Fruit fly (Drosophila melanogaster) whole organism, embryonic: ENCODE measurements around the gene Rab3-GAP.

Source experiments
- CG10543 ChIP-seq: fragments of 200-800 bp; sonication (Bioruptor generic); optimal IDR thresholded peaks from 3 replicates; lab custom pipeline; 2017; ENCODE audit warnings: missing biosample characterization, mild to moderate bottlenecking, missing genetic modification characterization, moderate library complexity
- CG10565 ChIP-seq: fragments of 200-800 bp; sonication (Bioruptor generic); optimal IDR thresholded peaks from 3 replicates; lab custom pipeline; 2016; ENCODE audit warnings: missing biosample characterization, mild to moderate bottlenecking, missing genetic modification characterization
- CG11398 ChIP-seq: fragments of 200-800 bp; sonication (Bioruptor generic); optimal IDR thresholded peaks from 2 replicates; lab custom pipeline; 2016; ENCODE audit warnings: missing biosample characterization, missing genetic modification characterization
- CG11456 ChIP-seq: fragments of 200-800 bp; sonication (Bioruptor generic); IDR thresholded peaks from 3 replicates; pipeline ENCODE4 v1.3.6; 2022; ENCODE audit warnings: missing biosample characterization, missing genetic modification characterization
- CG12155 ChIP-seq: fragments of 200-800 bp; sonication (Bioruptor generic); optimal IDR thresholded peaks from 3 replicates; lab custom pipeline; 2016; ENCODE audit warnings: missing biosample characterization, missing genetic modification characterization
- CG12744 ChIP-seq: fragments of 200-800 bp; sonication (Bioruptor generic); optimal IDR thresholded peaks from 2 replicates; lab custom pipeline; 2016; ENCODE audit warnings: missing biosample characterization, missing genetic modification characterization
- CG14965 ChIP-seq: fragments of 200-800 bp; sonication (Bioruptor generic); optimal IDR thresholded peaks from 2 replicates; lab custom pipeline; 2016; ENCODE audit warnings: missing biosample characterization, missing genetic modification characterization, borderline replicate concordance
- CG1529 ChIP-seq: fragments of 200-800 bp; sonication (Bioruptor generic); optimal IDR thresholded peaks from 3 replicates; lab custom pipeline; 2018; ENCODE audit warnings: missing biosample characterization, missing genetic modification characterization
- CG1792 ChIP-seq: fragments of 200-800 bp; sonication (Bioruptor generic); optimal IDR thresholded peaks from 2 replicates; lab custom pipeline; 2016; ENCODE audit warnings: missing biosample characterization, missing genetic modification characterization
- CG18262 ChIP-seq: fragments of 200-800 bp; optimal IDR thresholded peaks from 3 replicates; lab custom pipeline; 2019; ENCODE audit warnings: missing biosample characterization, mild to moderate bottlenecking, missing genetic modification characterization, moderate library complexity
- CG31224 ChIP-seq: fragments of 200-800 bp; sonication (Bioruptor generic); IDR thresholded peaks from 2 replicates; pipeline ENCODE4 v1.3.6; 2022; ENCODE audit warnings: missing biosample characterization, missing genetic modification characterization
- CG31365 ChIP-seq: fragments of 200-800 bp; sonication (Bioruptor generic); optimal IDR thresholded peaks from 2 replicates; lab custom pipeline; 2018; ENCODE audit warnings: missing biosample characterization, mild to moderate bottlenecking, missing genetic modification characterization
- CG32772 ChIP-seq: fragments of 200-800 bp; sonication (Bioruptor generic); IDR thresholded peaks from 2 replicates; pipeline ENCODE4 v1.3.6; 2022; ENCODE audit warnings: missing biosample characterization, missing genetic modification characterization
- CG4328 ChIP-seq: fragments of 200-800 bp; sonication (Bioruptor generic); optimal IDR thresholded peaks from 3 replicates; lab custom pipeline; 2017; ENCODE audit warnings: missing biosample characterization, missing genetic modification reagents, missing genetic modification characterization
- CG4360 ChIP-seq: fragments of 200-800 bp; sonication (Bioruptor generic); IDR thresholded peaks from 2 replicates; pipeline ENCODE4 v1.3.6; 2022; ENCODE audit warnings: missing biosample characterization, missing genetic modification characterization
- CG4617 ChIP-seq: fragments of 200-800 bp; sonication (Bioruptor generic); optimal IDR thresholded peaks from 3 replicates; lab custom pipeline; 2016; ENCODE audit warnings: missing biosample characterization, missing genetic modification characterization, borderline replicate concordance
- CG6791 ChIP-seq: fragments of 200-800 bp; sonication (Bioruptor generic); IDR thresholded peaks from 3 replicates; pipeline ENCODE4 v1.3.6; 2022; ENCODE audit warnings: missing biosample characterization, missing genetic modification characterization; ENCODE audit not compliant: partially characterized antibody
- CG7786 ChIP-seq: fragments of 200-800 bp; sonication (Bioruptor generic); optimal IDR thresholded peaks from 2 replicates; lab custom pipeline; 2016; ENCODE audit warnings: missing biosample characterization, missing genetic modification characterization
- CG8765 ChIP-seq: fragments of 200-800 bp; sonication (Bioruptor generic); IDR thresholded peaks from 2 replicates; pipeline ENCODE4 v1.3.6; 2022; ENCODE audit warnings: missing biosample characterization, missing genetic modification characterization
- CG9437 ChIP-seq: fragments of 200-800 bp; sonication (Bioruptor generic); optimal IDR thresholded peaks from 2 replicates; lab custom pipeline; 2018; ENCODE audit warnings: missing biosample characterization, mild to moderate bottlenecking, missing genetic modification characterization
- CG9876 ChIP-seq: fragments of 200-800 bp; sonication (Bioruptor generic); optimal IDR thresholded peaks from 2 replicates; lab custom pipeline; 2016; ENCODE audit warnings: missing biosample characterization, missing genetic modification characterization
- Dad ChIP-seq: fragments of 200-800 bp; sonication (Bioruptor generic); optimal IDR thresholded peaks from 3 replicates; lab custom pipeline; 2016; ENCODE audit warnings: missing biosample characterization, missing genetic modification characterization
- Dip2 ChIP-seq: fragments of 200-800 bp; sonication (Bioruptor generic); IDR thresholded peaks from 2 replicates; pipeline ENCODE4 v1.3.6; 2022; ENCODE audit warnings: missing biosample characterization, missing genetic modification characterization
- Dip3 ChIP-seq: fragments of 200-800 bp; sonication (Bioruptor generic); optimal IDR thresholded peaks from 3 replicates; lab custom pipeline; 2016; ENCODE audit warnings: missing biosample characterization, missing genetic modification characterization
- Doc2 ChIP-seq: fragments of 200-800 bp; sonication (Bioruptor generic); IDR thresholded peaks from 2 replicates; pipeline ENCODE4 v1.3.6; 2022; ENCODE audit warnings: missing biosample characterization, missing genetic modification characterization
- Doc3 ChIP-seq: fragments of 200-800 bp; sonication (Bioruptor generic); IDR thresholded peaks from 3 replicates; pipeline ENCODE4 v1.3.6; 2022; ENCODE audit warnings: missing biosample characterization, missing genetic modification characterization; ENCODE audit not compliant: partially characterized antibody
- Dp ChIP-seq: fragments of 200-800 bp; sonication (Bioruptor generic); optimal IDR thresholded peaks from 2 replicates; lab custom pipeline; 2018; ENCODE audit warnings: missing biosample characterization, mild to moderate bottlenecking, missing genetic modification characterization, moderate library complexity
- E2f2 ChIP-seq: fragments of 200-800 bp; sonication (Bioruptor generic); IDR thresholded peaks from 2 replicates; pipeline ENCODE4 v1.3.6; 2022; ENCODE audit warnings: missing biosample characterization, missing genetic modification characterization
- HHEX ChIP-seq: fragments of 200-800 bp; sonication (Bioruptor generic); optimal IDR thresholded peaks from 3 replicates; lab custom pipeline; 2017; ENCODE audit warnings: missing biosample characterization, mild to moderate bottlenecking, missing genetic modification characterization, missing genetic modification reagents
- MESR4 ChIP-seq: fragments of 200-800 bp; sonication (Bioruptor generic); optimal IDR thresholded peaks from 2 replicates; lab custom pipeline; 2018; ENCODE audit warnings: missing biosample characterization, mild to moderate bottlenecking, missing genetic modification characterization, moderate library complexity
- Max ChIP-seq: fragments of 200-800 bp; sonication (Bioruptor generic); optimal IDR thresholded peaks from 2 replicates; lab custom pipeline; 2016; ENCODE audit warnings: missing biosample characterization, mild to moderate bottlenecking, missing genetic modification characterization
- Mrtf ChIP-seq: fragments of 200-800 bp; sonication (Bioruptor generic); IDR thresholded peaks from 3 replicates; pipeline ENCODE4 v1.3.6; 2022; ENCODE audit warnings: missing biosample characterization, missing genetic modification characterization
- Nf-YB ChIP-seq: fragments of 200-800 bp; sonication (Bioruptor generic); optimal IDR thresholded peaks from 3 replicates; lab custom pipeline; 2019; ENCODE audit warnings: missing biosample characterization, mild to moderate bottlenecking, missing genetic modification characterization, moderate library complexity
- Optix ChIP-seq: fragments of 200-800 bp; sonication (Bioruptor generic); IDR thresholded peaks from 3 replicates; pipeline ENCODE4 v1.3.6; 2022; ENCODE audit warnings: missing biosample characterization, missing genetic modification characterization
- Scr ChIP-seq: fragments of 200-800 bp; sonication (Bioruptor generic); IDR thresholded peaks from 2 replicates; pipeline ENCODE4 v1.3.6; 2022; ENCODE audit warnings: missing biosample characterization, missing genetic modification characterization; ENCODE audit not compliant: partially characterized antibody
- Sin3A ChIP-seq: fragments of >200 bp; optimal IDR thresholded peaks from 2 replicates; lab custom pipeline; 2018
- Sox102F ChIP-seq: fragments of 200-800 bp; sonication (Bioruptor generic); optimal IDR thresholded peaks from 2 replicates; lab custom pipeline; 2018; ENCODE audit warnings: missing biosample characterization, mild to moderate bottlenecking, missing genetic modification characterization, moderate library complexity
- ac ChIP-seq: fragments of 200-800 bp; sonication (Bioruptor generic); optimal IDR thresholded peaks from 3 replicates; lab custom pipeline; 2017; ENCODE audit warnings: missing biosample characterization, mild to moderate bottlenecking, missing genetic modification characterization
- bsh ChIP-seq, 2 experiments: fragments of 200-800 bp; sonication (Bioruptor generic); optimal IDR thresholded peaks; 2 replicates each; lab custom pipeline; 2017 to 2018; ENCODE audit warnings: mild to moderate bottlenecking in 2 of 2, missing biosample characterization in 2 of 2, missing genetic modification characterization in 2 of 2, moderate library complexity in 1 of 2
- cato ChIP-seq: fragments of 200-800 bp; sonication (Bioruptor generic); optimal IDR thresholded peaks from 2 replicates; lab custom pipeline; 2016; ENCODE audit warnings: missing biosample characterization, missing genetic modification characterization, borderline replicate concordance
- chinmo ChIP-seq: fragments of 200-800 bp; sonication (Bioruptor generic); IDR thresholded peaks from 4 replicates; pipeline ENCODE4 v1.3.6; 2022; ENCODE audit warnings: missing biosample characterization, missing genetic modification characterization; ENCODE audit not compliant: partially characterized antibody
- eve ChIP-seq, 2 experiments: fragments of >200 bp; optimal IDR thresholded peaks; 2 replicates each; lab custom pipeline; 2017; ENCODE audit warnings: missing biosample characterization in 2 of 2, missing genetic modification characterization in 2 of 2
- hkb ChIP-seq, 2 experiments: fragments of 200-800 bp in 1 of 2; fragments of >200 bp in 1 of 2; sonication (Bioruptor generic) in 1 of 2; IDR thresholded peaks in 1 of 2; optimal IDR thresholded peaks in 1 of 2; 2 replicates each; pipeline versions ENCODE4 v1.3.6 to Lab custom; 2017 to 2022; ENCODE audit warnings: missing biosample characterization in 1 of 2, missing genetic modification characterization in 1 of 2
- klu ChIP-seq: fragments of 200-800 bp; sonication (Bioruptor generic); IDR thresholded peaks from 2 replicates; pipeline ENCODE4 v1.3.6; 2022; ENCODE audit warnings: missing biosample characterization, missing genetic modification characterization
- lilli ChIP-seq: fragments of 200-800 bp; sonication (Bioruptor generic); optimal IDR thresholded peaks from 3 replicates; lab custom pipeline; 2016; ENCODE audit warnings: missing biosample characterization, missing genetic modification characterization
- maf-S ChIP-seq: fragments of 200-800 bp; sonication (Bioruptor generic); optimal IDR thresholded peaks from 2 replicates; lab custom pipeline; 2016; ENCODE audit warnings: missing biosample characterization, missing genetic modification characterization
- mirr ChIP-seq: fragments of 200-800 bp; sonication (Bioruptor generic); optimal IDR thresholded peaks from 3 replicates; lab custom pipeline; 2018; ENCODE audit warnings: missing biosample characterization, mild to moderate bottlenecking, missing genetic modification characterization
- pros ChIP-seq: fragments of 200-800 bp; sonication (Bioruptor generic); optimal IDR thresholded peaks from 3 replicates; lab custom pipeline; 2019; ENCODE audit warnings: missing biosample characterization, mild to moderate bottlenecking, missing genetic modification characterization, moderate library complexity
- slp2 ChIP-seq: fragments of 200-800 bp; sonication (Bioruptor generic); optimal IDR thresholded peaks from 2 replicates; lab custom pipeline; 2016; ENCODE audit warnings: missing biosample characterization, missing genetic modification characterization
- sug ChIP-seq: fragments of 200-800 bp; optimal IDR thresholded peaks from 2 replicates; lab custom pipeline; 2019; ENCODE audit warnings: missing biosample characterization, mild to moderate bottlenecking, missing genetic modification characterization, moderate library complexity
- usp ChIP-seq: fragments of >200 bp; optimal IDR thresholded peaks from 2 replicates; lab custom pipeline; 2017; ENCODE audit warnings: missing biosample characterization, missing genetic modification characterization
- zen ChIP-seq: fragments of 200-800 bp; sonication (Bioruptor generic); optimal IDR thresholded peaks from 3 replicates; lab custom pipeline; 2018; ENCODE audit warnings: missing biosample characterization, mild to moderate bottlenecking, missing genetic modification characterization, moderate library complexity

Gene Rab3-GAP

dm6 chr2L:12040510-12040909, 22.5 kb downstream of the Rab3-GAP start, which contains the start of gene CG6766 (continued):
- TF ChIP-seq CG6791 (GFP tag; lab: Robert Waterston, UW) (no peak), CG14965 (GFP tag; lab: Kevin White, UChicago) (no peak), CG32772 (GFP tag; lab: Robert Waterston, UW) (no peak), maf-S (GFP tag; lab: Kevin White, UChicago) (no peak), ac (GFP tag; lab: Kevin White, UChicago) (no peak), CG11398 (GFP tag; lab: Kevin White, UChicago) (no peak), Sox102F (no peak), pros (GFP tag; lab: Kevin White, UChicago) (no peak), slp2 (GFP tag; lab: Kevin White, UChicago) (no peak), klu (no peak), Doc2 (GFP tag; lab: Robert Waterston, UW) (no peak), HHEX (GFP tag; lab: Kevin White, UChicago) (no peak), CG11456 (no peak), Dip2 (GFP tag; lab: Robert Waterston, UW) (no peak), Sin3A (lab: Kevin White, UChicago) (no peak), mirr (no peak), CG12744 (GFP tag; lab: Kevin White, UChicago) (no peak), CG1792 (no peak), CG4617 (peak; percentile 65), CG10565 (GFP tag; lab: Kevin White, UChicago) (no peak), Dip3 (no peak), CG9876 (GFP tag; lab: Kevin White, UChicago) (no peak), CG7786 (GFP tag; lab: Kevin White, UChicago) (no peak), CG31224 (no peak), cato (no peak), bsh (GFP tag; optimal IDR thresholded peaks at IDR 0.05; lab: Kevin White, UChicago) (no peak), zen (tag; lab: Kevin White, UChicago) (no peak), eve (GFP tag; optimal IDR thresholded peaks at IDR 0.05; lab: Kevin White, UChicago) (no peak), Scr (GFP tag; lab: Robert Waterston, UW) (peak; percentile 36; the same call in 1 of the 2 replicates), CG10543 (GFP tag; lab: Kevin White, UChicago) (no peak), CG31365 (tag; lab: Kevin White, UChicago) (no peak), lilli (GFP tag; lab: Kevin White, UChicago) (no peak), hkb (optimal IDR thresholded peaks at IDR 0.05; lab: Kevin White, UChicago) (no peak), hkb (GFP tag; IDR thresholded peaks at IDR 0.05; lab: Robert Waterston, UW) (no peak), CG9437 (no peak), CG1529 (GFP tag; lab: Kevin White, UChicago) (no peak), CG12155 (GFP tag; lab: Kevin White, UChicago) (no peak), Nf-YB (GFP tag; lab: Kevin White, UChicago) (no peak), CG18262 (no peak), sug (tag; lab: Kevin White, UChicago) (peak; percentile 19), Mrtf (GFP tag; lab: Robert Waterston, UW) (no peak), Optix (no peak), CG8765 (GFP tag; lab: Robert Waterston, UW) (no peak), Dp (GFP tag; lab: Kevin White, UChicago) (peak; percentile 42), Doc3 (GFP tag; lab: Robert Waterston, UW) (no peak), E2f2 (peak; percentile 49), MESR4 (GFP tag; lab: Kevin White, UChicago) (peak; percentile 60), chinmo (no peak), usp (no peak), CG4360 (GFP tag; lab: Robert Waterston, UW) (no peak), CG4328 (GFP tag; lab: Kevin White, UChicago) (no peak), Dad (no peak), Max (no peak)
